Worm (Caenorhabditis elegans): ENCODE data around the gene mmab-1.

- TF ChIP-seq ref-1 (GFP tag; conservative IDR thresholded peaks at IDR 0.05), result no peak
- TF ChIP-seq ztf-23 (GFP tag; IDR thresholded peaks at IDR 0.05), result no peak
- no peak for TF ChIP-seq flt-1 (GFP tag; IDR thresholded peaks at IDR 0.05)
- no peak for TF ChIP-seq tab-1 (GFP tag; IDR thresholded peaks at IDR 0.05)
- TF ChIP-seq klf-2 (GFP tag; conservative IDR thresholded peaks at IDR 0.05), result no peak
Observed at ce11 chrIII:4917960-4918712, 3.8 kb downstream of the mmab-1 start, which contains the start of gene rpb-8.

Data from whole organism, midembryonic.